Fruit fly (Drosophila melanogaster) whole organism, embryonic: ENCODE data around the gene CG5850.

Experiments
- Blimp-1 ChIP-seq: fragments of 200-800 bp; sonication (Bioruptor generic); optimal IDR thresholded peaks from 3 replicates; lab custom pipeline; 2018; ENCODE audit warnings: missing biosample characterization, missing genetic modification characterization, mild to moderate bottlenecking, moderate library complexity, missing genetic modification reagents
- CG11398 ChIP-seq: fragments of 200-800 bp; sonication (Bioruptor generic); optimal IDR thresholded peaks from 2 replicates; lab custom pipeline; 2016; ENCODE audit warnings: missing biosample characterization, missing genetic modification characterization
- CG11504 ChIP-seq: fragments of 200-800 bp; sonication (Bioruptor generic); optimal IDR thresholded peaks from 3 replicates; lab custom pipeline; 2019; ENCODE audit warnings: missing biosample characterization, mild to moderate bottlenecking, missing genetic modification characterization, moderate library complexity
- CG1233 ChIP-seq: fragments of 200-800 bp; sonication (Bioruptor generic); optimal IDR thresholded peaks from 4 replicates; lab custom pipeline; 2018; ENCODE audit warnings: missing biosample characterization, mild to moderate bottlenecking, missing genetic modification characterization
- CG12942 ChIP-seq: fragments of 200-800 bp; sonication (Bioruptor generic); optimal IDR thresholded peaks from 3 replicates; lab custom pipeline; 2016; ENCODE audit warnings: missing biosample characterization, missing genetic modification characterization
- CG13624 ChIP-seq: fragments of 200-800 bp; sonication (Bioruptor generic); optimal IDR thresholded peaks from 2 replicates; lab custom pipeline; 2016; ENCODE audit warnings: missing biosample characterization, missing genetic modification characterization
- CG14441 ChIP-seq: fragments of 200-800 bp; sonication (Bioruptor generic); IDR thresholded peaks from 2 replicates; pipeline ENCODE4 v1.3.6; 2022; ENCODE audit warnings: missing biosample characterization, missing genetic modification characterization
- CG14860 ChIP-seq: fragments of 200-800 bp; sonication (Bioruptor generic); IDR thresholded peaks from 3 replicates; pipeline ENCODE4 v1.3.6; 2022; ENCODE audit warnings: missing biosample characterization, missing genetic modification characterization; ENCODE audit not compliant: partially characterized antibody
- CG15601 ChIP-seq: fragments of 200-800 bp; sonication (Bioruptor generic); optimal IDR thresholded peaks from 3 replicates; lab custom pipeline; 2019; ENCODE audit warnings: missing biosample characterization, mild to moderate bottlenecking, missing genetic modification characterization, moderate library complexity
- CG17385 ChIP-seq: fragments of 200-800 bp; sonication (Bioruptor generic); optimal IDR thresholded peaks from 3 replicates; lab custom pipeline; 2018; ENCODE audit warnings: missing biosample characterization, mild to moderate bottlenecking, missing genetic modification characterization
- CG17912 ChIP-seq: fragments of 200-800 bp; sonication (Bioruptor generic); optimal IDR thresholded peaks from 2 replicates; lab custom pipeline; 2018; ENCODE audit warnings: missing biosample characterization, mild to moderate bottlenecking, missing genetic modification characterization
- CG18262 ChIP-seq: fragments of 200-800 bp; optimal IDR thresholded peaks from 3 replicates; lab custom pipeline; 2019; ENCODE audit warnings: missing biosample characterization, mild to moderate bottlenecking, missing genetic modification characterization, moderate library complexity
- CG3065 ChIP-seq: fragments of 200-800 bp; sonication (Bioruptor generic); optimal IDR thresholded peaks from 2 replicates; lab custom pipeline; 2016; ENCODE audit warnings: missing biosample characterization, missing genetic modification characterization
- CG4707 ChIP-seq: fragments of 200-800 bp; sonication (Bioruptor generic); optimal IDR thresholded peaks from 2 replicates; lab custom pipeline; 2018; ENCODE audit warnings: missing biosample characterization, mild to moderate bottlenecking, missing genetic modification characterization, moderate library complexity
- CG6765 ChIP-seq: fragments of 200-800 bp; sonication (Bioruptor generic); optimal IDR thresholded peaks from 3 replicates; lab custom pipeline; 2017; ENCODE audit warnings: missing biosample characterization, mild to moderate bottlenecking, missing genetic modification characterization
- CG7928 ChIP-seq: fragments of 200-800 bp; sonication (Bioruptor generic); optimal IDR thresholded peaks from 2 replicates; lab custom pipeline; 2017; ENCODE audit warnings: missing biosample characterization, mild to moderate bottlenecking, missing genetic modification characterization
- CG9932 ChIP-seq: fragments of 200-800 bp; sonication (Bioruptor generic); IDR thresholded peaks from 2 replicates; pipeline ENCODE4 v1.3.6; 2022; ENCODE audit warnings: missing biosample characterization, missing genetic modification characterization
- D19A ChIP-seq: fragments of 200-800 bp; optimal IDR thresholded peaks from 3 replicates; lab custom pipeline; 2019; ENCODE audit warnings: missing biosample characterization, mild to moderate bottlenecking, missing genetic modification characterization, moderate library complexity
- Dbx ChIP-seq: fragments of 200-800 bp; sonication (Bioruptor generic); IDR thresholded peaks from 3 replicates; pipeline ENCODE4 v1.3.6; 2022; ENCODE audit warnings: missing biosample characterization, missing genetic modification characterization
- Gug ChIP-seq: fragments of 200-800 bp; sonication (Bioruptor generic); IDR thresholded peaks from 4 replicates; pipeline ENCODE4 v1.3.6; 2022; ENCODE audit warnings: missing biosample characterization, missing genetic modification characterization
- Hr39 ChIP-seq: fragments of >200 bp; optimal IDR thresholded peaks from 2 replicates; lab custom pipeline; 2017
- Jarid2 ChIP-seq: fragments of 200-800 bp; sonication (Bioruptor generic); optimal IDR thresholded peaks from 3 replicates; lab custom pipeline; 2017; ENCODE audit warnings: mild to moderate bottlenecking, missing biosample characterization, missing genetic modification reagents, missing genetic modification characterization
- NC2β ChIP-seq: fragments of 200-800 bp; sonication (Bioruptor generic); optimal IDR thresholded peaks from 2 replicates; lab custom pipeline; 2016; ENCODE audit warnings: missing biosample characterization, missing genetic modification characterization
- Nf-YB ChIP-seq: fragments of 200-800 bp; sonication (Bioruptor generic); optimal IDR thresholded peaks from 3 replicates; lab custom pipeline; 2019; ENCODE audit warnings: missing biosample characterization, mild to moderate bottlenecking, missing genetic modification characterization, moderate library complexity
- Opbp ChIP-seq: fragments of 200-800 bp; sonication (Bioruptor generic); IDR thresholded peaks from 3 replicates; pipeline ENCODE4 v1.3.6; 2022; ENCODE audit warnings: missing biosample characterization, missing genetic modification characterization; ENCODE audit not compliant: partially characterized antibody
- Xrp1 ChIP-seq: fragments of 200-800 bp; sonication (Bioruptor generic); IDR thresholded peaks from 2 replicates; pipeline ENCODE4 v1.3.6; 2022; ENCODE audit warnings: missing biosample characterization, missing genetic modification characterization
- YL-1 ChIP-seq: fragments of 200-800 bp; sonication (Bioruptor generic); optimal IDR thresholded peaks from 3 replicates; lab custom pipeline; 2017; ENCODE audit warnings: missing biosample characterization, mild to moderate bottlenecking, missing genetic modification characterization
- ap ChIP-seq: fragments of 200-800 bp; sonication (Bioruptor generic); IDR thresholded peaks from 2 replicates; pipeline ENCODE4 v1.3.6; 2022; ENCODE audit warnings: missing biosample characterization, missing genetic modification characterization
- cato ChIP-seq: fragments of 200-800 bp; sonication (Bioruptor generic); optimal IDR thresholded peaks from 2 replicates; lab custom pipeline; 2016; ENCODE audit warnings: missing biosample characterization, missing genetic modification characterization, borderline replicate concordance
- chn ChIP-seq: fragments of 200-800 bp; sonication (Bioruptor generic); optimal IDR thresholded peaks from 2 replicates; lab custom pipeline; 2016; ENCODE audit warnings: missing biosample characterization, missing genetic modification characterization
- fd3F ChIP-seq: fragments of 200-800 bp; sonication (Bioruptor generic); optimal IDR thresholded peaks from 2 replicates; lab custom pipeline; 2018; ENCODE audit warnings: missing biosample characterization, mild to moderate bottlenecking, missing genetic modification characterization, moderate library complexity
- gsb ChIP-seq: fragments of 200-800 bp; sonication (Bioruptor generic); IDR thresholded peaks from 2 replicates; pipeline ENCODE4 v1.3.6; 2022; ENCODE audit warnings: missing biosample characterization, missing genetic modification characterization
- ind ChIP-seq: fragments of 200-800 bp; sonication (Bioruptor generic); optimal IDR thresholded peaks from 3 replicates; lab custom pipeline; 2016; ENCODE audit warnings: missing biosample characterization, missing genetic modification characterization
- kni ChIP-seq: fragments of 200-800 bp; sonication (Bioruptor generic); optimal IDR thresholded peaks from 3 replicates; lab custom pipeline; 2017; ENCODE audit warnings: mild to moderate bottlenecking, missing biosample characterization, missing genetic modification reagents, missing genetic modification characterization
- lilli ChIP-seq: fragments of 200-800 bp; sonication (Bioruptor generic); optimal IDR thresholded peaks from 3 replicates; lab custom pipeline; 2016; ENCODE audit warnings: missing biosample characterization, missing genetic modification characterization
- mirr ChIP-seq: fragments of 200-800 bp; sonication (Bioruptor generic); optimal IDR thresholded peaks from 3 replicates; lab custom pipeline; 2018; ENCODE audit warnings: missing biosample characterization, mild to moderate bottlenecking, missing genetic modification characterization
- pfk ChIP-seq: fragments of 200-800 bp; sonication (Bioruptor generic); optimal IDR thresholded peaks from 2 replicates; lab custom pipeline; 2018; ENCODE audit warnings: missing biosample characterization, mild to moderate bottlenecking, missing genetic modification characterization, moderate library complexity
- pho ChIP-seq: fragments of 200-800 bp; sonication (Bioruptor generic); optimal IDR thresholded peaks from 2 replicates; lab custom pipeline; 2016; ENCODE audit warnings: missing biosample characterization, missing genetic modification characterization
- pros ChIP-seq: fragments of 200-800 bp; sonication (Bioruptor generic); optimal IDR thresholded peaks from 3 replicates; lab custom pipeline; 2019; ENCODE audit warnings: missing biosample characterization, mild to moderate bottlenecking, missing genetic modification characterization, moderate library complexity
- sens ChIP-seq: fragments of 200-800 bp; sonication (Bioruptor generic); peaks from one replicate; lab custom pipeline; 2016; ENCODE audit warnings: missing biosample characterization, missing genetic modification characterization
- tna ChIP-seq: fragments of 200-800 bp; sonication (Bioruptor generic); IDR thresholded peaks from 2 replicates; pipeline ENCODE4 v1.3.6; 2022; ENCODE audit warnings: missing biosample characterization, missing genetic modification characterization; ENCODE audit not compliant: partially characterized antibody
- usp ChIP-seq: fragments of >200 bp; optimal IDR thresholded peaks from 2 replicates; lab custom pipeline; 2017; ENCODE audit warnings: missing biosample characterization, missing genetic modification characterization
- vvl ChIP-seq: fragments of 200-800 bp; sonication (Bioruptor generic); IDR thresholded peaks from 2 replicates; pipeline ENCODE4 v1.3.6; 2022; ENCODE audit warnings: missing biosample characterization, missing genetic modification characterization
- wor ChIP-seq: fragments of 200-800 bp; sonication (Bioruptor generic); IDR thresholded peaks from 2 replicates; pipeline ENCODE4 v1.3.6; 2022; ENCODE audit warnings: missing biosample characterization, missing genetic modification characterization
- z ChIP-seq: fragments of 200-800 bp; sonication (Bioruptor generic); IDR thresholded peaks from 3 replicates; pipeline ENCODE4 v1.3.6; 2022; ENCODE audit warnings: missing biosample characterization, missing genetic modification characterization

Gene CG5850

DNA sequence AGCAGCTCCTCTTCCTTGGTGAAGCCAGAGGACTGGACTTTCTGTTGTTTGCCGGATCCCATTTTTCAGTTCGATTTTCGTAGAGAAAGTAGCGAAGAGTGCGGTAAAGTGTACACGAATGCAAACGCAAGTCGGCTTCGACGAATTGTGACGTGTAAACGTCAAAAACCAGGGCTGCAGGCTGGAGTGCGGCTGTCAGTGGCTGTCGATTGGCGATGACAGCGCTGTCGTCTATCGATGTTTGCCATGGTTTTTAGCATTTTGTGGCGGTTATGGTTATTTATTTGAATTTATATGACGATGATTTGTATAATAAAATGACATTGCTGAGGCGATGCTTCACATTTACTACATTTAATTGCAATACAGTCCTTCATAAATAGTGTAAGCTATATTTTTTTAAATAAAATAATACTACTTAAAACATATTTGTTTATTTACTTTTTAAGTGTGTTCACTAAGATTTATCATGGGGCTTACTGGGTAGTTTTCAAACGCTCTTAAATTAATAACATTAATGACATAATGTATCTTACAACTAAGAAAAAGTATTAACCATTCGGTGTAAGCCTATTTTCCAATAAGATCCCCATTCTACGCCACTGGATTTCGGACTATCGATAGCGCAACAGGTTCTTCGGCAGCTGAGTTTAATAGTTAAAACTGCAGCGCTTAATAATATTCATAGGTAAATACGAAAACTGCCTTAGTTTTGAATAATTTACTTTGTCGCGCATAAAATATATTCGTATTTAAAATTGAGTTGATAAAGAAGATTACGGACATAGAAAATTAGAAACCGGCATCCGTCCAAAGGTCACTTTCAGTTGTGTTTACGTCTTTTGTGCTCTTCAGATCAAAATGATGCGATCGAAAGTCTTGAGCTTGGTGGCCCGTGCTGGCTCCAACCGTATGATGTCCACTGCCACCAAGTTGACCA, 45.5 kb downstream of the CG5850 start, which contains the start of the genes CG5885 and CG4598 (continued):
- peak; percentile 46 for TF ChIP-seq CG17912 (GFP tag; lab: Kevin White, UChicago)
- TF ChIP-seq NC2β: peak; percentile 44
- peak; percentile 89 for TF ChIP-seq Opbp (GFP tag; lab: Robert Waterston, UW)
- peak; percentile 98 for TF ChIP-seq CG7928
- peak; percentile 59 for TF ChIP-seq ind (GFP tag; lab: Kevin White, UChicago)
- peak; percentile 89 for TF ChIP-seq YL-1 (GFP tag; lab: Kevin White, UChicago)
- no peak for TF ChIP-seq CG14441 (GFP tag; lab: Robert Waterston, UW)
- TF ChIP-seq pho (GFP tag; lab: Kevin White, UChicago): peak; percentile 19
- TF ChIP-seq chn (GFP tag; lab: Kevin White, UChicago): peak; percentile 54
- peak; percentile 84 for TF ChIP-seq CG11504
- TF ChIP-seq cato (GFP tag; lab: Kevin White, UChicago): peak; percentile 29
- peak; percentile 89 for TF ChIP-seq sens
- peak; percentile 46 for TF ChIP-seq Blimp-1
- TF ChIP-seq CG9932 (GFP tag; lab: Robert Waterston, UW): peak; percentile 82
- 0 out of 2 replicates have a peak, but pooled peaks have one; percentile 19 for TF ChIP-seq wor (GFP tag; lab: Robert Waterston, UW)
- TF ChIP-seq pros: no peak
- TF ChIP-seq CG15601 (tag; lab: Kevin White, UChicago): peak; percentile 62
- TF ChIP-seq z: no peak
- peak; percentile 66 for TF ChIP-seq fd3F (GFP tag; lab: Kevin White, UChicago)
- peak; percentile 68 for TF ChIP-seq CG14860
- no peak for TF ChIP-seq pfk (GFP tag; lab: Kevin White, UChicago)
- TF ChIP-seq Nf-YB: peak; percentile 42
- TF ChIP-seq CG17385 (GFP tag; lab: Kevin White, UChicago): peak; percentile 64
- peak; percentile 70 for TF ChIP-seq CG18262 (tag; lab: Kevin White, UChicago)
- TF ChIP-seq gsb (GFP tag; lab: Robert Waterston, UW): no peak
- TF ChIP-seq Gug (GFP tag; lab: Robert Waterston, UW): peak; percentile 56; the same call in 2 of the 4 replicates
- TF ChIP-seq CG11398 (GFP tag; lab: Kevin White, UChicago): no peak
- peak; percentile 66 for TF ChIP-seq ap (GFP tag; lab: Robert Waterston, UW)
- TF ChIP-seq mirr (GFP tag; lab: Kevin White, UChicago): no peak
- TF ChIP-seq Dbx (GFP tag; lab: Robert Waterston, UW): peak; percentile 80
- no peak for TF ChIP-seq usp
- TF ChIP-seq CG4707 (GFP tag; lab: Kevin White, UChicago): no peak
- TF ChIP-seq CG13624 (GFP tag; lab: Kevin White, UChicago): peak; percentile 32
- TF ChIP-seq Hr39 (lab: Kevin White, UChicago): no peak
- TF ChIP-seq tna (GFP tag; lab: Robert Waterston, UW): peak; percentile 48
- peak; percentile 36 for TF ChIP-seq CG6765
- peak; percentile 58 for TF ChIP-seq Xrp1 (GFP tag; lab: Robert Waterston, UW)
- no peak for TF ChIP-seq Jarid2 (GFP tag; lab: Kevin White, UChicago)
- TF ChIP-seq CG1233 (GFP tag; lab: Kevin White, UChicago): peak; percentile 0
- peak; percentile 80 for TF ChIP-seq lilli (GFP tag; lab: Kevin White, UChicago)
- TF ChIP-seq D19A (tag; lab: Kevin White, UChicago): peak; percentile 99
- TF ChIP-seq kni (GFP tag; lab: Kevin White, UChicago): no peak
- TF ChIP-seq CG12942: peak; percentile 63
- peak; percentile 81 for TF ChIP-seq vvl (GFP tag; lab: Robert Waterston, UW)
- TF ChIP-seq CG3065 (GFP tag; lab: Kevin White, UChicago): no peak
- TF ChIP-seq, all 482 proteins: peak for 313
